Worm (Caenorhabditis elegans) whole organism, young adult: ENCODE measurements around the gene wbp-11.

Experiments used
- C17E4.6 ChIP-seq: fragments of 200-800 bp; sonication (Bioruptor generic); IDR thresholded peaks from 2 replicates; pipeline ENCODE4 v1.3.6; 2022; ENCODE audit warnings: missing genetic modification reagents, missing genetic modification characterization, missing compliant biosample characterization
- ceh-100 ChIP-seq: fragments of 200-800 bp; sonication (Bioruptor generic); IDR thresholded peaks from 2 replicates; pipeline ENCODE4 v1.3.6; 2022; ENCODE audit warnings: missing genetic modification reagents, missing genetic modification characterization, missing compliant biosample characterization
- pha-4 ChIP-seq: fragments of 150-350 bp; sonication (generic microtip); optimal IDR thresholded peaks from 2 replicates; lab custom pipeline; 2014; ENCODE audit warnings: missing biosample characterization, missing genetic modification reagents, missing genetic modification characterization

- no peak for TF ChIP-seq ceh-100 (GFP tag; lab: Robert Waterston, UW)
- no peak for TF ChIP-seq C17E4.6 (GFP tag; lab: Robert Waterston, UW)
- no peak for TF ChIP-seq pha-4 (tag; lab: Kevin White, UChicago)
These were observed 48.9 kb downstream of the wbp-11 start for ce11 chrII:10221627-10222026.
